Fruit fly (Drosophila melanogaster): ENCODE measurements around the gene CG33271.

Gene CG33271

dm6 chr3L:11548009-11548408 is 29.3 kb downstream of the CG33271 start (continued):
- TF ChIP-seq chinmo (GFP tag; IDR thresholded peaks at IDR 0.05; ENCODE audit: partially characterized antibody) (no peak), Dll (GFP tag; IDR thresholded peaks at IDR 0.05; ENCODE audit: partially characterized antibody) (no peak), Dbx (GFP tag; IDR thresholded peaks at IDR 0.05) (no peak), CG14965 (GFP tag; optimal IDR thresholded peaks at IDR 0.05; ENCODE audit: borderline replicate concordance) (no peak), Ada2b (GFP tag; IDR thresholded peaks at IDR 0.05) (no peak), HLH4C (GFP tag; IDR thresholded peaks at IDR 0.05; ENCODE audit: partially characterized antibody) (no peak), maf-S (GFP tag; optimal IDR thresholded peaks at IDR 0.05) (no peak), Awh (GFP tag; IDR thresholded peaks at IDR 0.05) (peak; percentile 18; the same call in 1 of the 2 replicates), fd96Cb (tag; optimal IDR thresholded peaks at IDR 0.05) (no peak), danr (GFP tag; IDR thresholded peaks at IDR 0.05) (no peak), Med (GFP tag) (peak; percentile 16), al (GFP tag; IDR thresholded peaks at IDR 0.05) (no peak), CG15601 (tag; optimal IDR thresholded peaks at IDR 0.05) (no peak), CG11695 (GFP tag; IDR thresholded peaks at IDR 0.05) (no peak), CG6791 (GFP tag; IDR thresholded peaks at IDR 0.05; ENCODE audit: partially characterized antibody) (no peak), Lhr (GFP tag; optimal IDR thresholded peaks at IDR 0.05) (no peak), eyg (GFP tag; optimal IDR thresholded peaks at IDR 0.05) (no peak), pnt (GFP tag; optimal IDR thresholded peaks at IDR 0.05) (no peak), CoRest (tag; optimal IDR thresholded peaks at IDR 0.05) (no peak), mirr (GFP tag; optimal IDR thresholded peaks at IDR 0.05) (no peak), nerfin-2 (GFP tag; IDR thresholded peaks at IDR 0.05; ENCODE audit: partially characterized antibody) (no peak), CG3726 (GFP tag; IDR thresholded peaks at IDR 0.05) (no peak), lov (optimal IDR thresholded peaks at IDR 0.05) (no peak), lov (GFP tag; IDR thresholded peaks at IDR 0.05) (0 out of 3 replicates have a peak, but pooled peaks have one; percentile 33), lab (GFP tag; optimal IDR thresholded peaks at IDR 0.05) (no peak), CG3065 (GFP tag; optimal IDR thresholded peaks at IDR 0.05) (no peak), C15 (GFP tag; IDR thresholded peaks at IDR 0.05) (no peak), crol (GFP tag; IDR thresholded peaks at IDR 0.05) (peak; percentile 27; the same call in 1 of the 2 replicates)

DNA sequence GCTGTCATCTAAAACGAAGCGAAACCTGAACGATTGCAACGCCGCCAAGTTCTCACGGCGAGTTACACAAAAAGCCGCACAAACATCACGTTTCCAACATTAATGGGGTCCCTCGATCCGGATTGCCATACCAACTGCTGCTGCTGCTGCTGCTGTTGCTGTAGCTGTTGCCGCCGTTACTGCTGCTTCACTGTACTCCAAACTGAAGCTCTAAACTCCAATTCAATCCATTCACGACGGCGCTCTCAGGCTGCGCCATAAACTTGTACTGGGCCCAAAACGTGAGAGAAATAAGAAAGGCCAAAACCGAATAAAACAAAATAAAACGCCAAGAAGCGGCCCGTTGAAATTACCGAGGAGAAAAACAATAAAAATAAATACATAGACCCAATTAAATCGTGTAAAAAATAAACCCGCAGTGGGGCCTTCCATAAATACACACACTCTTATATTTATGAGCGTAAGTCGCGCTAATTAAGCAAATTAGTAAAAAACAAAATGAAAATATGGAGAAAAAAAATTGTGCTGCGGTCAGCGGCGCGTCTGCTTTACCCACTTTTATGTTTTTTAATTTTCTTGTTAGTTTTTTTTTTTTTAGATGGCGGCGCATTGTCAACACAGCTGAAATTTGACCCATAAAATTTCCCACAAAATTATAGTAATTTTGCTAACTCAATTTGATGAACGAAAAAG is 29.8 kb downstream of the CG33271 start:
- TF ChIP-seq Dfd (GFP tag; optimal IDR thresholded peaks at IDR 0.05) (no peak), CG15073 (GFP tag; optimal IDR thresholded peaks at IDR 0.05) (no peak), kni (GFP tag; optimal IDR thresholded peaks at IDR 0.05) (peak; percentile 77), pzg (GFP tag; optimal IDR thresholded peaks at IDR 0.05) (no peak), sim (GFP tag; IDR thresholded peaks at IDR 0.05) (no peak), grau (tag; optimal IDR thresholded peaks at IDR 0.05) (peak; percentile 71), chinmo (GFP tag; IDR thresholded peaks at IDR 0.05; ENCODE audit: partially characterized antibody) (0 out of 4 replicates have a peak, but pooled peaks have one; percentile 39), unpg (GFP tag; optimal IDR thresholded peaks at IDR 0.05) (no peak), sqz (GFP tag; optimal IDR thresholded peaks at IDR 0.05) (peak; percentile 29), toy (GFP tag; IDR thresholded peaks at IDR 0.05) (no peak), Vsx1 (GFP tag; optimal IDR thresholded peaks at IDR 0.05) (peak; percentile 47), Oaz (GFP tag; IDR thresholded peaks at IDR 0.05) (no peak)

Data from whole organism, embryonic.